Fruit fly (Drosophila melanogaster) whole organism, embryonic: ENCODE results near the gene Cnb.

Experiments used
- BEAF-32 ChIP-seq: fragments of 200-800 bp; sonication (Bioruptor generic); optimal IDR thresholded peaks from 3 replicates; lab custom pipeline; 2017; ENCODE audit warnings: missing biosample characterization, missing genetic modification characterization, mild to moderate bottlenecking, moderate library complexity, missing genetic modification reagents
- CG1024 ChIP-seq: fragments of 200-800 bp; sonication (Bioruptor generic); IDR thresholded peaks from 2 replicates; pipeline ENCODE4 v1.3.6; 2022; ENCODE audit warnings: missing biosample characterization, missing genetic modification characterization
- CG10654 ChIP-seq: fragments of 200-800 bp; sonication (Bioruptor generic); optimal IDR thresholded peaks from 2 replicates; lab custom pipeline; 2016; ENCODE audit warnings: missing biosample characterization, missing genetic modification characterization
- CG11093 ChIP-seq: fragments of 200-800 bp; sonication (Bioruptor generic); IDR thresholded peaks from 3 replicates; pipeline ENCODE4 v1.3.6; 2022; ENCODE audit warnings: missing biosample characterization, missing genetic modification characterization
- CG1233 ChIP-seq: fragments of 200-800 bp; sonication (Bioruptor generic); optimal IDR thresholded peaks from 4 replicates; lab custom pipeline; 2018; ENCODE audit warnings: missing biosample characterization, mild to moderate bottlenecking, missing genetic modification characterization
- CG12942 ChIP-seq: fragments of 200-800 bp; sonication (Bioruptor generic); optimal IDR thresholded peaks from 3 replicates; lab custom pipeline; 2016; ENCODE audit warnings: missing biosample characterization, missing genetic modification characterization
- CG14860 ChIP-seq: fragments of 200-800 bp; sonication (Bioruptor generic); IDR thresholded peaks from 3 replicates; pipeline ENCODE4 v1.3.6; 2022; ENCODE audit warnings: missing biosample characterization, missing genetic modification characterization; ENCODE audit not compliant: partially characterized antibody
- CG15514 ChIP-seq: fragments of 200-800 bp; sonication (Bioruptor generic); optimal IDR thresholded peaks from 3 replicates; lab custom pipeline; 2017; ENCODE audit warnings: missing biosample characterization, missing genetic modification characterization, mild to moderate bottlenecking, moderate library complexity, missing genetic modification reagents
- CG17361 ChIP-seq: fragments of 200-800 bp; sonication (Bioruptor generic); IDR thresholded peaks from 3 replicates; pipeline ENCODE4 v1.3.6; 2022; ENCODE audit warnings: missing biosample characterization, missing genetic modification characterization
- CG2678 ChIP-seq: fragments of 200-800 bp; sonication (Bioruptor generic); optimal IDR thresholded peaks from 3 replicates; lab custom pipeline; 2019; ENCODE audit warnings: missing biosample characterization, mild to moderate bottlenecking, missing genetic modification characterization, moderate library complexity
- CG30403 ChIP-seq: fragments of 200-800 bp; sonication (Bioruptor generic); optimal IDR thresholded peaks from 3 replicates; lab custom pipeline; 2016; ENCODE audit warnings: missing biosample characterization, missing genetic modification characterization
- CG3281 ChIP-seq: fragments of 200-800 bp; sonication (Bioruptor generic); optimal IDR thresholded peaks from 3 replicates; lab custom pipeline; 2017; ENCODE audit warnings: missing biosample characterization, mild to moderate bottlenecking, missing genetic modification characterization
- CG42726 ChIP-seq: fragments of 200-800 bp; sonication (Bioruptor generic); IDR thresholded peaks from 2 replicates; pipeline ENCODE4 v1.3.6; 2022; ENCODE audit warnings: missing biosample characterization, missing genetic modification characterization; ENCODE audit not compliant: partially characterized antibody
- CG7963 ChIP-seq: fragments of 200-800 bp; sonication (Bioruptor generic); IDR thresholded peaks from 3 replicates; pipeline ENCODE4 v1.3.6; 2022; ENCODE audit warnings: missing biosample characterization, missing genetic modification characterization; ENCODE audit not compliant: partially characterized antibody
- CG8089 ChIP-seq: fragments of 200-800 bp; sonication (Bioruptor generic); optimal IDR thresholded peaks from 3 replicates; lab custom pipeline; 2016; ENCODE audit warnings: missing biosample characterization, missing genetic modification characterization
- CG8924 ChIP-seq: fragments of 200-800 bp; optimal IDR thresholded peaks from 3 replicates; lab custom pipeline; 2019; ENCODE audit warnings: missing biosample characterization, mild to moderate bottlenecking, missing genetic modification characterization, moderate library complexity
- CG9797 ChIP-seq: fragments of 200-800 bp; sonication (Bioruptor generic); optimal IDR thresholded peaks from 3 replicates; lab custom pipeline; 2018; ENCODE audit warnings: missing biosample characterization, mild to moderate bottlenecking, missing genetic modification characterization
- CG9932 ChIP-seq: fragments of 200-800 bp; sonication (Bioruptor generic); IDR thresholded peaks from 2 replicates; pipeline ENCODE4 v1.3.6; 2022; ENCODE audit warnings: missing biosample characterization, missing genetic modification characterization
- Camta ChIP-seq: fragments of 200-800 bp; sonication (Bioruptor generic); optimal IDR thresholded peaks from 2 replicates; lab custom pipeline; 2016; ENCODE audit warnings: missing biosample characterization, missing genetic modification characterization
- Dbx ChIP-seq: fragments of 200-800 bp; sonication (Bioruptor generic); IDR thresholded peaks from 3 replicates; pipeline ENCODE4 v1.3.6; 2022; ENCODE audit warnings: missing biosample characterization, missing genetic modification characterization
- Fer2 ChIP-seq: fragments of 200-800 bp; sonication (Bioruptor generic); optimal IDR thresholded peaks from 2 replicates; lab custom pipeline; 2018; ENCODE audit warnings: missing biosample characterization, mild to moderate bottlenecking, missing genetic modification characterization, moderate library complexity
- HLH4C ChIP-seq: fragments of 200-800 bp; sonication (Bioruptor generic); IDR thresholded peaks from 3 replicates; pipeline ENCODE4 v1.3.6; 2022; ENCODE audit warnings: missing biosample characterization, missing genetic modification characterization; ENCODE audit not compliant: partially characterized antibody
- HLHmδ ChIP-seq: fragments of 200-800 bp; sonication (Bioruptor generic); optimal IDR thresholded peaks from 2 replicates; lab custom pipeline; 2018; ENCODE audit warnings: missing biosample characterization, mild to moderate bottlenecking, missing genetic modification characterization, moderate library complexity
- Hey ChIP-seq: fragments of 200-800 bp; sonication (Bioruptor generic); optimal IDR thresholded peaks from 3 replicates; lab custom pipeline; 2018; ENCODE audit warnings: missing biosample characterization, mild to moderate bottlenecking, missing genetic modification characterization
- HmgZ ChIP-seq: fragments of 200-800 bp; sonication (Bioruptor generic); optimal IDR thresholded peaks from 2 replicates; lab custom pipeline; 2018; ENCODE audit warnings: missing biosample characterization, mild to moderate bottlenecking, missing genetic modification characterization
- MBD-R2 ChIP-seq: fragments of 200-800 bp; sonication (Bioruptor generic); IDR thresholded peaks from 2 replicates; pipeline ENCODE4 v1.3.6; 2022; ENCODE audit warnings: missing biosample characterization, missing genetic modification characterization
- Rfx ChIP-seq: fragments of 200-800 bp; sonication (Bioruptor generic); IDR thresholded peaks from 2 replicates; pipeline ENCODE4 v1.3.6; 2022; ENCODE audit warnings: missing biosample characterization, missing genetic modification characterization
- Rx ChIP-seq: fragments of 200-800 bp; sonication (Bioruptor generic); IDR thresholded peaks from 2 replicates; pipeline ENCODE4 v1.3.6; 2022; ENCODE audit warnings: missing biosample characterization, missing genetic modification characterization
- Scr ChIP-seq: fragments of 200-800 bp; sonication (Bioruptor generic); IDR thresholded peaks from 2 replicates; pipeline ENCODE4 v1.3.6; 2022; ENCODE audit warnings: missing biosample characterization, missing genetic modification characterization; ENCODE audit not compliant: partially characterized antibody
- Side ChIP-seq: fragments of 200-800 bp; sonication (Bioruptor generic); optimal IDR thresholded peaks from 2 replicates; lab custom pipeline; 2016; ENCODE audit warnings: missing biosample characterization, missing genetic modification characterization
- Tbp ChIP-seq: fragments of >200 bp; optimal IDR thresholded peaks from 2 replicates; lab custom pipeline; 2018; ENCODE audit warnings: missing biosample characterization, missing genetic modification characterization
- Xrp1 ChIP-seq: fragments of 200-800 bp; sonication (Bioruptor generic); IDR thresholded peaks from 2 replicates; pipeline ENCODE4 v1.3.6; 2022; ENCODE audit warnings: missing biosample characterization, missing genetic modification characterization
- ase ChIP-seq: fragments of 200-800 bp; sonication (Bioruptor generic); IDR thresholded peaks from 3 replicates; pipeline ENCODE4 v1.3.6; 2022; ENCODE audit warnings: missing biosample characterization, missing genetic modification characterization
- ato ChIP-seq: fragments of 200-800 bp; sonication (Bioruptor generic); IDR thresholded peaks from 2 replicates; pipeline ENCODE4 v1.3.6; 2022; ENCODE audit warnings: missing biosample characterization, missing genetic modification characterization; ENCODE audit not compliant: partially characterized antibody
- bbx ChIP-seq: fragments of 200-800 bp; sonication (Bioruptor generic); IDR thresholded peaks from 2 replicates; pipeline ENCODE4 v1.3.6; 2022; ENCODE audit warnings: missing biosample characterization, missing genetic modification characterization; ENCODE audit not compliant: partially characterized antibody
- chn ChIP-seq: fragments of 200-800 bp; sonication (Bioruptor generic); optimal IDR thresholded peaks from 2 replicates; lab custom pipeline; 2016; ENCODE audit warnings: missing biosample characterization, missing genetic modification characterization
- ems ChIP-seq: fragments of 200-800 bp; sonication (Bioruptor generic); optimal IDR thresholded peaks from 3 replicates; lab custom pipeline; 2016; ENCODE audit warnings: missing biosample characterization, missing genetic modification characterization
- eve ChIP-seq, 2 experiments: fragments of >200 bp; optimal IDR thresholded peaks; 2 replicates each; lab custom pipeline; 2017; ENCODE audit warnings: missing biosample characterization in 2 of 2, missing genetic modification characterization in 2 of 2
- gfzf ChIP-seq: fragments of 200-800 bp; sonication (Bioruptor generic); optimal IDR thresholded peaks from 2 replicates; lab custom pipeline; 2016; ENCODE audit warnings: missing biosample characterization, mild to moderate bottlenecking, missing genetic modification characterization, moderate library complexity
- hkb ChIP-seq, 2 experiments: fragments of 200-800 bp in 1 of 2; fragments of >200 bp in 1 of 2; sonication (Bioruptor generic) in 1 of 2; IDR thresholded peaks in 1 of 2; optimal IDR thresholded peaks in 1 of 2; 2 replicates each; pipeline versions ENCODE4 v1.3.6 to Lab custom; 2017 to 2022; ENCODE audit warnings: missing biosample characterization in 1 of 2, missing genetic modification characterization in 1 of 2
- kay ChIP-seq: fragments of 200-800 bp; sonication (Bioruptor generic); optimal IDR thresholded peaks from 2 replicates; lab custom pipeline; 2016; ENCODE audit warnings: missing biosample characterization, missing genetic modification characterization
- ken ChIP-seq: fragments of 200-800 bp; sonication (Bioruptor generic); IDR thresholded peaks from 3 replicates; pipeline ENCODE4 v1.3.6; 2022; ENCODE audit warnings: missing biosample characterization, missing genetic modification characterization
- mld ChIP-seq: fragments of 200-800 bp; sonication (Bioruptor generic); IDR thresholded peaks from 3 replicates; pipeline ENCODE4 v1.3.6; 2022; ENCODE audit warnings: missing biosample characterization, missing genetic modification characterization; ENCODE audit not compliant: partially characterized antibody
- nau ChIP-seq: fragments of 200-800 bp; sonication (Bioruptor generic); optimal IDR thresholded peaks from 3 replicates; lab custom pipeline; 2017; ENCODE audit warnings: missing biosample characterization, mild to moderate bottlenecking, missing genetic modification characterization, missing genetic modification reagents
- odd ChIP-seq: fragments of 200-800 bp; sonication (Bioruptor generic); optimal IDR thresholded peaks from 2 replicates; lab custom pipeline; 2017; ENCODE audit warnings: missing biosample characterization, mild to moderate bottlenecking, missing genetic modification characterization
- scrt ChIP-seq: fragments of 200-800 bp; sonication (Bioruptor generic); optimal IDR thresholded peaks from 2 replicates; lab custom pipeline; 2018; ENCODE audit warnings: missing biosample characterization, mild to moderate bottlenecking, missing genetic modification characterization, moderate library complexity
- sens ChIP-seq: fragments of 200-800 bp; sonication (Bioruptor generic); peaks from one replicate; lab custom pipeline; 2016; ENCODE audit warnings: missing biosample characterization, missing genetic modification characterization
- slp2 ChIP-seq: fragments of 200-800 bp; sonication (Bioruptor generic); optimal IDR thresholded peaks from 2 replicates; lab custom pipeline; 2016; ENCODE audit warnings: missing biosample characterization, missing genetic modification characterization
- tup ChIP-seq: fragments of 200-800 bp; sonication (Bioruptor generic); optimal IDR thresholded peaks from 2 replicates; lab custom pipeline; 2016; ENCODE audit warnings: missing biosample characterization, mild to moderate bottlenecking, missing genetic modification characterization, moderate library complexity

The Cnb gene

DNA sequence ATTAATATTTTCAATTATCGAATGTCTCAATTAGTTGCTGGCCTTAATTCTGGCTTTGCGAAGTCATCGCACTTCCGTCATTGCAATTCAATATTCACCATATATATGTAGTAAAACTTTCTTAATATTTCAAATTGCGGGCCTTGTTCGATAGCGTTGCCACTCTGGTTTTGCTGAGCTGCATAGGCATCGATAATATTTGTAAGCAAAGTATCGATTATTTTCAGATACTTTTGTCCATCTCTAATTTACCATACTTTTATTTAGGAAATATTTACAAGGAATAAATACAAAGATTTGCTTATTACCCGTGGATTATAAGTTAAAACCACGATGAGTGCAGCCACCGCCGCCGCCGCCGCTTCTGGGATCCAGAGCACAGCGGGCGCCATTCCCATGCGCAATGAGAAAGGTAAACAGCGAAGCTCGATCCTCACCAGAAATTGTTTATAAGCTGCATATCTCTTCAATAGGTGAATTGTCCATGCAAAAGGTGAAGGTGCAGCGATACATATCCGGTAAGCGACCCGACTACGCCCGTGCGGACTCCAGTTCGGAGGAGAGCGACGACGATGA lies 6.4 kb upstream of the Cnb start, which contains the start of gene Mfap1 (continued):
- TF ChIP-seq Side, result no peak
- no peak for TF ChIP-seq CG1233 (GFP tag; lab: Kevin White, UChicago)
- TF ChIP-seq mld (GFP tag; lab: Robert Waterston, UW), result peak; percentile 42; the same call in 1 of the 3 replicates
- TF ChIP-seq MBD-R2, result peak; percentile 76
- no peak for TF ChIP-seq kay (GFP tag; lab: Kevin White, UChicago)
- no peak for TF ChIP-seq slp2 (GFP tag; lab: Kevin White, UChicago)
- peak; percentile 56 for TF ChIP-seq Scr (GFP tag; lab: Robert Waterston, UW)
- no peak for TF ChIP-seq CG2678
- TF ChIP-seq CG8924, result no peak
- TF ChIP-seq Tbp (GFP tag; lab: Kevin White, UChicago), result no peak
- no peak for TF ChIP-seq tup
- TF ChIP-seq Camta (GFP tag; lab: Kevin White, UChicago), result no peak
- 0 out of 2 replicates have a peak, but pooled peaks have one; percentile 15 for TF ChIP-seq ato (GFP tag; lab: Robert Waterston, UW)
- no peak for TF ChIP-seq CG12942 (GFP tag; lab: Kevin White, UChicago)
- TF ChIP-seq CG1024 (GFP tag; lab: Robert Waterston, UW), result no peak
- no peak for TF ChIP-seq CG30403 (GFP tag; lab: Kevin White, UChicago)
- no peak for TF ChIP-seq CG17361 (GFP tag; lab: Robert Waterston, UW)
- TF ChIP-seq CG42726, result no peak; the same call in 1 of the 2 replicates
- no peak for TF ChIP-seq HLHmδ (GFP tag; lab: Kevin White, UChicago)
- no peak for TF ChIP-seq Rx (GFP tag; lab: Robert Waterston, UW)
- no peak for TF ChIP-seq CG11093 (GFP tag; lab: Robert Waterston, UW)
- no peak for TF ChIP-seq ken
- no peak for TF ChIP-seq chn (GFP tag; lab: Kevin White, UChicago)
- TF ChIP-seq CG10654 (GFP tag; lab: Kevin White, UChicago), result peak; percentile 3
- no peak for TF ChIP-seq eve (GFP tag; optimal IDR thresholded peaks at IDR 0.05; lab: Kevin White, UChicago)
- TF ChIP-seq HLH4C (GFP tag; lab: Robert Waterston, UW), result peak; percentile 31; the same call in 2 of the 3 replicates
- peak; percentile 29; the same call in 1 of the 2 replicates for TF ChIP-seq CG9932
- TF ChIP-seq scrt (GFP tag; lab: Kevin White, UChicago), result no peak
- peak; percentile 87 for TF ChIP-seq sens (GFP tag; lab: Kevin White, UChicago)
- no peak for TF ChIP-seq CG8089 (GFP tag; lab: Kevin White, UChicago)
- TF ChIP-seq CG9797 (GFP tag; lab: Kevin White, UChicago), result peak; percentile 19
- peak; percentile 21; the same call in 1 of the 3 replicates for TF ChIP-seq Dbx (GFP tag; lab: Robert Waterston, UW)
- TF ChIP-seq CG15514 (GFP tag; lab: Kevin White, UChicago), result peak; percentile 71
- no peak for TF ChIP-seq odd
- TF ChIP-seq bbx (GFP tag; lab: Robert Waterston, UW), result peak; percentile 61; the same call in 1 of the 2 replicates
- TF ChIP-seq nau (GFP tag; lab: Kevin White, UChicago), result no peak
- TF ChIP-seq BEAF-32 (GFP tag; lab: Kevin White, UChicago), result peak; percentile 84
- no peak for TF ChIP-seq HmgZ (tag; lab: Kevin White, UChicago)
- no peak for TF ChIP-seq Hey (tag; lab: Kevin White, UChicago)
- peak; percentile 24; the same call in 1 of the 3 replicates for TF ChIP-seq CG7963 (GFP tag; lab: Robert Waterston, UW)
- 0 out of 3 replicates have a peak, but pooled peaks have one; percentile 35 for TF ChIP-seq CG14860
- TF ChIP-seq Xrp1 (GFP tag; lab: Robert Waterston, UW), result no peak
- peak; percentile 4 for TF ChIP-seq Fer2
- TF ChIP-seq Rfx (GFP tag; lab: Robert Waterston, UW), result peak; percentile 59
- TF ChIP-seq hkb (optimal IDR thresholded peaks at IDR 0.05; lab: Kevin White, UChicago), result no peak
- no peak for TF ChIP-seq hkb (GFP tag; IDR thresholded peaks at IDR 0.05; lab: Robert Waterston, UW)
- peak; percentile 32 for TF ChIP-seq gfzf (GFP tag; lab: Kevin White, UChicago)
- no peak for TF ChIP-seq ase (GFP tag; lab: Robert Waterston, UW)
- TF ChIP-seq ems (GFP tag; lab: Kevin White, UChicago), result no peak
- TF ChIP-seq CG3281 (GFP tag; lab: Kevin White, UChicago), result no peak
